Fruit fly (Drosophila melanogaster) whole organism, embryonic: Measurements from ENCODE around the gene CG16756.

Experiments
- ATbp ChIP-seq: fragments of 200-800 bp; sonication (Bioruptor generic); optimal IDR thresholded peaks from 2 replicates; lab custom pipeline; 2017; ENCODE audit warnings: missing biosample characterization, mild to moderate bottlenecking, missing genetic modification characterization, missing genetic modification reagents
- Bdp1 ChIP-seq: fragments of 200-800 bp; sonication (Bioruptor generic); optimal IDR thresholded peaks from 3 replicates; lab custom pipeline; 2016; ENCODE audit warnings: missing biosample characterization, missing genetic modification characterization
- CG10366 ChIP-seq: fragments of 200-800 bp; sonication (Bioruptor generic); IDR thresholded peaks from 2 replicates; pipeline ENCODE4 v1.3.6; 2022; ENCODE audit warnings: missing biosample characterization, missing genetic modification characterization
- CG10431 ChIP-seq: fragments of 200-800 bp; sonication (Bioruptor generic); optimal IDR thresholded peaks from 3 replicates; lab custom pipeline; 2018; ENCODE audit warnings: missing biosample characterization, mild to moderate bottlenecking, missing genetic modification characterization
- CG10543 ChIP-seq: fragments of 200-800 bp; sonication (Bioruptor generic); optimal IDR thresholded peaks from 3 replicates; lab custom pipeline; 2017; ENCODE audit warnings: missing biosample characterization, mild to moderate bottlenecking, missing genetic modification characterization, moderate library complexity
- CG11093 ChIP-seq: fragments of 200-800 bp; sonication (Bioruptor generic); IDR thresholded peaks from 3 replicates; pipeline ENCODE4 v1.3.6; 2022; ENCODE audit warnings: missing biosample characterization, missing genetic modification characterization
- CG12299 ChIP-seq: fragments of 200-800 bp; sonication (Bioruptor generic); optimal IDR thresholded peaks from 2 replicates; lab custom pipeline; 2018; ENCODE audit warnings: missing biosample characterization, mild to moderate bottlenecking, missing genetic modification characterization
- CG13624 ChIP-seq: fragments of 200-800 bp; sonication (Bioruptor generic); optimal IDR thresholded peaks from 2 replicates; lab custom pipeline; 2016; ENCODE audit warnings: missing biosample characterization, missing genetic modification characterization
- CG14014 ChIP-seq: fragments of 200-800 bp; sonication (Bioruptor generic); IDR thresholded peaks from 2 replicates; pipeline ENCODE4 v1.3.6; 2022; ENCODE audit warnings: missing biosample characterization, missing genetic modification characterization
- CG14667 ChIP-seq: fragments of 200-800 bp; sonication (Bioruptor generic); IDR thresholded peaks from 2 replicates; pipeline ENCODE4 v1.3.6; 2022; ENCODE audit warnings: missing biosample characterization, missing genetic modification characterization
- CG14710 ChIP-seq: fragments of 200-800 bp; sonication (Bioruptor generic); optimal IDR thresholded peaks from 3 replicates; lab custom pipeline; 2019; ENCODE audit warnings: missing biosample characterization, mild to moderate bottlenecking, missing genetic modification characterization, moderate library complexity
- CG16813 ChIP-seq: fragments of 200-800 bp; sonication (Bioruptor generic); IDR thresholded peaks from 3 replicates; pipeline ENCODE4 v1.3.6; 2022; ENCODE audit warnings: missing biosample characterization, missing genetic modification characterization; ENCODE audit not compliant: partially characterized antibody
- CG17912 ChIP-seq: fragments of 200-800 bp; sonication (Bioruptor generic); optimal IDR thresholded peaks from 2 replicates; lab custom pipeline; 2018; ENCODE audit warnings: missing biosample characterization, mild to moderate bottlenecking, missing genetic modification characterization
- CG2120 ChIP-seq: fragments of 200-800 bp; sonication (Bioruptor generic); optimal IDR thresholded peaks from 3 replicates; lab custom pipeline; 2016; ENCODE audit warnings: missing biosample characterization, missing genetic modification characterization
- CG32767 ChIP-seq: fragments of 200-800 bp; sonication (Bioruptor generic); IDR thresholded peaks from 2 replicates; pipeline ENCODE4 v1.3.6; 2022; ENCODE audit warnings: missing biosample characterization, missing genetic modification characterization
- CG42726 ChIP-seq: fragments of 200-800 bp; sonication (Bioruptor generic); IDR thresholded peaks from 2 replicates; pipeline ENCODE4 v1.3.6; 2022; ENCODE audit warnings: missing biosample characterization, missing genetic modification characterization; ENCODE audit not compliant: partially characterized antibody
- CG7928 ChIP-seq: fragments of 200-800 bp; sonication (Bioruptor generic); optimal IDR thresholded peaks from 2 replicates; lab custom pipeline; 2017; ENCODE audit warnings: missing biosample characterization, mild to moderate bottlenecking, missing genetic modification characterization
- E2f1 ChIP-seq: fragments of 200-800 bp; sonication (Bioruptor generic); IDR thresholded peaks from 2 replicates; pipeline ENCODE4 v1.3.6; 2022; ENCODE audit warnings: missing biosample characterization, missing genetic modification characterization
- Hr39 ChIP-seq: fragments of >200 bp; optimal IDR thresholded peaks from 2 replicates; lab custom pipeline; 2017
- MBD-R2 ChIP-seq: fragments of 200-800 bp; sonication (Bioruptor generic); IDR thresholded peaks from 2 replicates; pipeline ENCODE4 v1.3.6; 2022; ENCODE audit warnings: missing biosample characterization, missing genetic modification characterization
- MESR4 ChIP-seq: fragments of 200-800 bp; sonication (Bioruptor generic); optimal IDR thresholded peaks from 2 replicates; lab custom pipeline; 2018; ENCODE audit warnings: missing biosample characterization, mild to moderate bottlenecking, missing genetic modification characterization, moderate library complexity
- Max ChIP-seq: fragments of 200-800 bp; sonication (Bioruptor generic); optimal IDR thresholded peaks from 2 replicates; lab custom pipeline; 2016; ENCODE audit warnings: missing biosample characterization, mild to moderate bottlenecking, missing genetic modification characterization
- Oli ChIP-seq: fragments of 200-800 bp; sonication (Bioruptor generic); optimal IDR thresholded peaks from 2 replicates; lab custom pipeline; 2018; ENCODE audit warnings: missing biosample characterization, mild to moderate bottlenecking, missing genetic modification characterization, moderate library complexity
- Optix ChIP-seq: fragments of 200-800 bp; sonication (Bioruptor generic); IDR thresholded peaks from 3 replicates; pipeline ENCODE4 v1.3.6; 2022; ENCODE audit warnings: missing biosample characterization, missing genetic modification characterization
- Pdp1 ChIP-seq, 2 experiments: fragments of 200-800 bp; sonication (Bioruptor generic); optimal IDR thresholded peaks; 3 replicates each; lab custom pipeline; 2016; ENCODE audit warnings: missing biosample characterization in 2 of 2, missing genetic modification characterization in 2 of 2, mild to moderate bottlenecking in 1 of 2, moderate library complexity in 1 of 2
- Stat92E ChIP-seq, 3 experiments: fragments of >200 bp in 2 of 3; fragments of 200-800 bp in 1 of 3; sonication (Bioruptor generic) in 1 of 3; optimal IDR thresholded peaks; 2 replicates each; lab custom pipeline; 2017 to 2019; ENCODE audit warnings: missing biosample characterization in 3 of 3, missing genetic modification characterization in 3 of 3, mild to moderate bottlenecking in 1 of 3, moderate library complexity in 1 of 3
- chm ChIP-seq: fragments of 200-800 bp; sonication (Bioruptor generic); IDR thresholded peaks from 2 replicates; pipeline ENCODE4 v1.3.6; 2022; ENCODE audit warnings: missing biosample characterization, missing genetic modification characterization
- dmrt99B ChIP-seq: fragments of 200-800 bp; sonication (Bioruptor generic); optimal IDR thresholded peaks from 2 replicates; lab custom pipeline; 2018; ENCODE audit warnings: missing biosample characterization, mild to moderate bottlenecking, missing genetic modification characterization, moderate library complexity
- fd64A ChIP-seq: fragments of 200-800 bp; sonication (Bioruptor generic); optimal IDR thresholded peaks from 3 replicates; lab custom pipeline; 2018; ENCODE audit warnings: missing biosample characterization, mild to moderate bottlenecking, missing genetic modification characterization
- fru ChIP-seq: fragments of >200 bp; optimal IDR thresholded peaks from 2 replicates; lab custom pipeline; 2017
- gt ChIP-seq: fragments of 200-800 bp; sonication (Bioruptor generic); IDR thresholded peaks from 2 replicates; pipeline ENCODE4 v1.3.6; 2022; ENCODE audit warnings: missing biosample characterization, missing genetic modification characterization
- hkb ChIP-seq, 2 experiments: fragments of 200-800 bp in 1 of 2; fragments of >200 bp in 1 of 2; sonication (Bioruptor generic) in 1 of 2; IDR thresholded peaks in 1 of 2; optimal IDR thresholded peaks in 1 of 2; 2 replicates each; pipeline versions ENCODE4 v1.3.6 to Lab custom; 2017 to 2022; ENCODE audit warnings: missing biosample characterization in 1 of 2, missing genetic modification characterization in 1 of 2
- jigr1 ChIP-seq: fragments of 200-800 bp; sonication (Bioruptor generic); IDR thresholded peaks from 3 replicates; pipeline ENCODE4 v1.3.6; 2022; ENCODE audit warnings: missing biosample characterization, missing genetic modification characterization
- mam ChIP-seq: fragments of 200-800 bp; sonication (Bioruptor generic); optimal IDR thresholded peaks from 3 replicates; lab custom pipeline; 2016; ENCODE audit warnings: missing biosample characterization, missing genetic modification characterization
- pb ChIP-seq: fragments of 200-800 bp; sonication (Bioruptor generic); optimal IDR thresholded peaks from 3 replicates; lab custom pipeline; 2016; ENCODE audit warnings: missing biosample characterization, missing genetic modification characterization
- pita ChIP-seq: fragments of 200-800 bp; sonication (Bioruptor generic); optimal IDR thresholded peaks from 2 replicates; lab custom pipeline; 2017; ENCODE audit warnings: missing biosample characterization, mild to moderate bottlenecking, missing genetic modification characterization
- prd ChIP-seq, 3 experiments: fragments of >200 bp in 2 of 3; fragments of 200-800 bp in 1 of 3; sonication (Bioruptor generic) in 1 of 3; optimal IDR thresholded peaks in 2 of 3; IDR thresholded peaks in 1 of 3; 2 replicates in 2 of 3; 3 replicates in 1 of 3; pipeline versions ENCODE4 v1.3.6 to Lab custom; 2017 to 2022; ENCODE audit warnings: missing biosample characterization in 1 of 3, missing genetic modification characterization in 1 of 3
- sc ChIP-seq, 3 experiments: fragments of >200 bp in 2 of 3; fragments of 200-800 bp in 1 of 3; sonication (Bioruptor generic) in 1 of 3; optimal IDR thresholded peaks; 2 replicates in 2 of 3; 3 replicates in 1 of 3; lab custom pipeline; 2017; ENCODE audit warnings: mild to moderate bottlenecking in 1 of 3, missing biosample characterization in 1 of 3, missing genetic modification characterization in 1 of 3, missing genetic modification reagents in 1 of 3
- sima ChIP-seq: fragments of 200-800 bp; sonication (Bioruptor generic); optimal IDR thresholded peaks from 2 replicates; lab custom pipeline; 2016; ENCODE audit warnings: missing biosample characterization, missing genetic modification characterization
- slbo ChIP-seq: fragments of 200-800 bp; sonication (Bioruptor generic); IDR thresholded peaks from 2 replicates; pipeline ENCODE4 v1.3.6; 2022; ENCODE audit warnings: missing biosample characterization, missing genetic modification characterization
- sna ChIP-seq: fragments of 200-800 bp; sonication (Bioruptor generic); IDR thresholded peaks from 2 replicates; pipeline ENCODE4 v1.3.6; 2022; ENCODE audit warnings: missing biosample characterization, missing genetic modification characterization; ENCODE audit not compliant: partially characterized antibody
- stc ChIP-seq: fragments of 200-800 bp; sonication (Bioruptor generic); IDR thresholded peaks from 2 replicates; pipeline ENCODE4 v1.3.6; 2022; ENCODE audit warnings: missing biosample characterization, missing genetic modification characterization
- trem ChIP-seq: fragments of 200-800 bp; optimal IDR thresholded peaks from 3 replicates; lab custom pipeline; 2019; ENCODE audit warnings: missing biosample characterization, mild to moderate bottlenecking, missing genetic modification characterization, moderate library complexity
- vnd ChIP-seq: fragments of 200-800 bp; sonication (Bioruptor generic); IDR thresholded peaks from 3 replicates; pipeline ENCODE4 v1.3.6; 2022; ENCODE audit warnings: missing biosample characterization, missing genetic modification characterization; ENCODE audit not compliant: partially characterized antibody
- wdn ChIP-seq: fragments of 200-800 bp; sonication (Bioruptor generic); IDR thresholded peaks from 2 replicates; pipeline ENCODE4 v1.3.6; 2022; ENCODE audit warnings: missing biosample characterization, missing genetic modification characterization
- z ChIP-seq: fragments of 200-800 bp; sonication (Bioruptor generic); IDR thresholded peaks from 3 replicates; pipeline ENCODE4 v1.3.6; 2022; ENCODE audit warnings: missing biosample characterization, missing genetic modification characterization
- zf30C ChIP-seq: fragments of 200-800 bp; sonication (Bioruptor generic); optimal IDR thresholded peaks from 3 replicates; lab custom pipeline; 2018; ENCODE audit warnings: missing biosample characterization, mild to moderate bottlenecking, missing genetic modification characterization

CG16756 gene

dm6 chrX:5419045-5419901 lies 8.0 kb upstream of the CG16756 start (continued):
- TF ChIP-seq prd (optimal IDR thresholded peaks at IDR 0.05; lab: Kevin White, UChicago) = no peak
- peak; percentile 78 for TF ChIP-seq prd (GFP tag; IDR thresholded peaks at IDR 0.05; lab: Robert Waterston, UW)
- no peak for TF ChIP-seq CG16813
- TF ChIP-seq sima (GFP tag; lab: Kevin White, UChicago) = no peak
- peak; percentile 76 for TF ChIP-seq wdn (GFP tag; lab: Robert Waterston, UW)
- peak; percentile 46; the same call in 1 of the 2 replicates for TF ChIP-seq CG32767
- TF ChIP-seq Optix (GFP tag; lab: Robert Waterston, UW) = peak; percentile 63
- TF ChIP-seq MBD-R2 (GFP tag; lab: Robert Waterston, UW) = peak; percentile 51; the same call in 1 of the 2 replicates
- TF ChIP-seq chm = peak; percentile 71
- peak; percentile 78 for TF ChIP-seq CG2120 (GFP tag; lab: Kevin White, UChicago)
- no peak for TF ChIP-seq trem (tag; lab: Kevin White, UChicago)
- TF ChIP-seq Bdp1 (GFP tag; lab: Kevin White, UChicago) = peak; percentile 9
- TF ChIP-seq jigr1 = peak; percentile 56; the same call in 1 of the 3 replicates
- no peak for TF ChIP-seq CG42726 (GFP tag; lab: Robert Waterston, UW)
- TF ChIP-seq slbo (GFP tag; lab: Robert Waterston, UW) = peak; percentile 80
- no peak for TF ChIP-seq CG17912
- no peak for TF ChIP-seq Hr39 (lab: Kevin White, UChicago)
- TF ChIP-seq CG12299 (tag; lab: Kevin White, UChicago) = peak; percentile 62
- peak; percentile 54 for TF ChIP-seq CG13624
- peak; percentile 81 for TF ChIP-seq stc (GFP tag; lab: Robert Waterston, UW)
- TF ChIP-seq hkb (optimal IDR thresholded peaks at IDR 0.05; lab: Kevin White, UChicago) = no peak
- peak; percentile 88 for TF ChIP-seq hkb (GFP tag; IDR thresholded peaks at IDR 0.05; lab: Robert Waterston, UW)
- TF ChIP-seq pb (GFP tag; lab: Kevin White, UChicago) = peak; percentile 70
- no peak for TF ChIP-seq Max (GFP tag; lab: Kevin White, UChicago)
- TF ChIP-seq CG11093 (GFP tag; lab: Robert Waterston, UW) = peak; percentile 66; the same call in 2 of the 3 replicates
- TF ChIP-seq vnd = no peak
- no peak for TF ChIP-seq gt
- no peak for TF ChIP-seq MESR4 (GFP tag; lab: Kevin White, UChicago)
- TF ChIP-seq E2f1 (GFP tag; lab: Robert Waterston, UW) = peak; percentile 84
- TF ChIP-seq sc (optimal IDR thresholded peaks at IDR 0.05; lab: Kevin White, UChicago) = no peak
- TF ChIP-seq sc (GFP tag; optimal IDR thresholded peaks at IDR 0.05; lab: Kevin White, UChicago) = no peak
- peak; percentile 31 to 65 for TF ChIP-seq Pdp1 (GFP tag; optimal IDR thresholded peaks at IDR 0.05; lab: Kevin White, UChicago)
- peak; percentile 31 for TF ChIP-seq CG14710 (tag; lab: Kevin White, UChicago)
- peak; percentile 87 for TF ChIP-seq dmrt99B
- TF ChIP-seq sna (GFP tag; lab: Robert Waterston, UW) = no peak
- TF ChIP-seq CG10543 (GFP tag; lab: Kevin White, UChicago) = peak; percentile 63
- TF ChIP-seq ATbp (GFP tag; lab: Kevin White, UChicago) = peak; percentile 74
- peak; percentile 82 for TF ChIP-seq Oli (tag; lab: Kevin White, UChicago)
- no peak for TF ChIP-seq zf30C (GFP tag; lab: Kevin White, UChicago)
- no peak for TF ChIP-seq CG10431 (GFP tag; lab: Kevin White, UChicago)
- TF ChIP-seq pita (GFP tag; lab: Kevin White, UChicago) = no peak
- TF ChIP-seq CG10366 (GFP tag; lab: Robert Waterston, UW) = peak; percentile 86
- TF ChIP-seq z (GFP tag; lab: Robert Waterston, UW) = no peak
- TF ChIP-seq mam = peak; percentile 84
- TF ChIP-seq CG7928 = peak; percentile 28
- TF ChIP-seq CG14667 (GFP tag; lab: Robert Waterston, UW) = no peak; the same call in 1 of the 2 replicates
- no peak for TF ChIP-seq fd64A (GFP tag; lab: Kevin White, UChicago)
- no peak for TF ChIP-seq fru
- peak; percentile 74 for TF ChIP-seq CG14014 (GFP tag; lab: Robert Waterston, UW)
- TF ChIP-seq Stat92E (GFP tag; optimal IDR thresholded peaks at IDR 0.05; lab: Kevin White, UChicago) = no peak
